Fruit fly (Drosophila melanogaster): ENCODE measurements around the gene CG13894.

dm6 chr3L:701798-702635 lies 3.1 kb upstream of the CG13894 start:
- TF ChIP-seq CTCF (optimal IDR thresholded peaks at IDR 0.05) (no peak), CG8478 (optimal IDR thresholded peaks at IDR 0.05) (no peak)
